Fruit fly (Drosophila melanogaster) whole organism, pupa: ENCODE measurements around the gene CG6951.

Experiments used
- CG10348 ChIP-seq: fragments of 200-800 bp; sonication (Bioruptor generic); IDR thresholded peaks from 2 replicates; pipeline ENCODE4 v1.3.6; 2022; ENCODE audit warnings: missing biosample characterization, missing genetic modification characterization
- CG12605 ChIP-seq: fragments of 200-800 bp; sonication (Bioruptor generic); IDR thresholded peaks from 2 replicates; pipeline ENCODE4 v1.3.6; 2022; ENCODE audit warnings: missing biosample characterization, missing genetic modification characterization
- CG13204 ChIP-seq: fragments of 200-800 bp; sonication (Bioruptor generic); optimal IDR thresholded peaks from 2 replicates; lab custom pipeline; 2018; ENCODE audit warnings: missing biosample characterization, mild to moderate bottlenecking, missing genetic modification characterization, moderate library complexity
- CG14655 ChIP-seq: fragments of 200-800 bp; sonication (Bioruptor generic); optimal IDR thresholded peaks from 3 replicates; lab custom pipeline; 2017; ENCODE audit warnings: mild to moderate bottlenecking, missing biosample characterization, missing genetic modification reagents, missing genetic modification characterization
- CG15710 ChIP-seq: fragments of 200-800 bp; sonication (Bioruptor generic); optimal IDR thresholded peaks from 2 replicates; lab custom pipeline; 2018; ENCODE audit warnings: missing biosample characterization, mild to moderate bottlenecking, missing genetic modification characterization, moderate library complexity
- CG17806 ChIP-seq: fragments of 200-800 bp; sonication (Bioruptor generic); optimal IDR thresholded peaks from 2 replicates; lab custom pipeline; 2018; ENCODE audit warnings: missing biosample characterization, mild to moderate bottlenecking, missing genetic modification characterization, moderate library complexity
- CG32121 ChIP-seq: fragments of 200-800 bp; sonication (Bioruptor generic); IDR thresholded peaks from 2 replicates; pipeline ENCODE4 v1.3.6; 2022; ENCODE audit warnings: missing biosample characterization, missing genetic modification characterization
- CG34367 ChIP-seq: fragments of 200-800 bp; sonication (Bioruptor generic); optimal IDR thresholded peaks from 2 replicates; lab custom pipeline; 2018; ENCODE audit warnings: missing biosample characterization, mild to moderate bottlenecking, missing genetic modification characterization
- CG4496 ChIP-seq: fragments of 200-800 bp; sonication (Bioruptor generic); IDR thresholded peaks from 3 replicates; pipeline ENCODE4 v1.3.6; 2022; ENCODE audit warnings: missing biosample characterization, missing genetic modification characterization
- CG8159 ChIP-seq: fragments of 200-800 bp; sonication (Bioruptor generic); optimal IDR thresholded peaks from 3 replicates; lab custom pipeline; 2018; ENCODE audit warnings: missing biosample characterization, mild to moderate bottlenecking, missing genetic modification characterization, moderate library complexity
- CG8301 ChIP-seq: fragments of 200-800 bp; sonication (Bioruptor generic); optimal IDR thresholded peaks from 2 replicates; lab custom pipeline; 2018; ENCODE audit warnings: missing biosample characterization, mild to moderate bottlenecking, missing genetic modification characterization
- CG9948 ChIP-seq: fragments of 200-800 bp; sonication (Bioruptor generic); optimal IDR thresholded peaks from 2 replicates; lab custom pipeline; 2018; ENCODE audit warnings: missing biosample characterization, mild to moderate bottlenecking, missing genetic modification characterization, moderate library complexity
- D1 ChIP-seq: fragments of 200-800 bp; sonication (Bioruptor generic); optimal IDR thresholded peaks from 2 replicates; lab custom pipeline; 2018; ENCODE audit warnings: missing biosample characterization, mild to moderate bottlenecking, missing genetic modification characterization, moderate library complexity
- EcR ChIP-seq: fragments of 200-800 bp; sonication (Bioruptor generic); optimal IDR thresholded peaks from 3 replicates; lab custom pipeline; 2019; ENCODE audit warnings: missing biosample characterization, missing genetic modification characterization, mild to moderate bottlenecking, moderate library complexity, missing genetic modification reagents
- Ets98B ChIP-seq: fragments of 200-800 bp; sonication (Bioruptor generic); IDR thresholded peaks from 2 replicates; pipeline ENCODE4 v1.3.6; 2022; ENCODE audit warnings: missing biosample characterization, missing genetic modification characterization
- Pif1A ChIP-seq: fragments of 200-800 bp; sonication (Bioruptor generic); optimal IDR thresholded peaks from 3 replicates; lab custom pipeline; 2016; ENCODE audit warnings: missing biosample characterization, missing genetic modification characterization
- Pif1B ChIP-seq: fragments of 200-800 bp; sonication (Bioruptor generic); optimal IDR thresholded peaks from 3 replicates; lab custom pipeline; 2016; ENCODE audit warnings: missing biosample characterization, missing genetic modification characterization
- Snoo ChIP-seq: fragments of 200-800 bp; sonication (Bioruptor generic); optimal IDR thresholded peaks from 3 replicates; lab custom pipeline; 2017; ENCODE audit warnings: missing biosample characterization, mild to moderate bottlenecking, missing genetic modification characterization, inconsistent platforms
- fd96Ca ChIP-seq: fragments of 200-800 bp; sonication (Bioruptor generic); IDR thresholded peaks from 3 replicates; pipeline ENCODE4 v1.3.6; 2022; ENCODE audit warnings: missing biosample characterization, missing genetic modification characterization
- gl ChIP-seq: fragments of 200-800 bp; sonication (Bioruptor generic); optimal IDR thresholded peaks from 2 replicates; lab custom pipeline; 2018; ENCODE audit warnings: missing biosample characterization, mild to moderate bottlenecking, missing genetic modification characterization
- rn ChIP-seq: fragments of 200-800 bp; sonication (Bioruptor generic); IDR thresholded peaks from 2 replicates; pipeline ENCODE4 v1.3.6; 2022; ENCODE audit warnings: missing biosample characterization, missing genetic modification characterization

CG6951 gene

DNA sequence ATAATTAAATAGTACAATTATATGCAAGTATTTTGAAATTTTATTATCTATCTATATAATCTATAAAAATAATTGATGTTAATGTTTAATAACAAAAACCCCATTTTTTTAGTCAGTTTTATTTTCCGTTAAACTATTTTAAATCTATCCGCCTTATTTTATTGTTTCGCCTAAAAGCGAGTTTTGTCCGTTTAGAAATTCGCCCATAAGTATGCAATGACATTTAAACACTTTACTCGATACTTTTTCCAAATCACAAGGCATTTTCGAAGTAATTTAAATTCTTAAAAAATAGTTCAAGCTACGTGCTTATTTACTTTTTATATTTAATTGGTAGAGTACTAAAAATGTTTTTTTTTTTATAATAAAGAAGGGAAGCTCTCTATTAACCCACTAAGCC is 20.1 kb upstream of the CG6951 start:
- TF ChIP-seq D1 (tag; lab: Kevin White, UChicago) (peak; percentile 83), CG8159 (tag; lab: Kevin White, UChicago) (no peak)

DNA sequence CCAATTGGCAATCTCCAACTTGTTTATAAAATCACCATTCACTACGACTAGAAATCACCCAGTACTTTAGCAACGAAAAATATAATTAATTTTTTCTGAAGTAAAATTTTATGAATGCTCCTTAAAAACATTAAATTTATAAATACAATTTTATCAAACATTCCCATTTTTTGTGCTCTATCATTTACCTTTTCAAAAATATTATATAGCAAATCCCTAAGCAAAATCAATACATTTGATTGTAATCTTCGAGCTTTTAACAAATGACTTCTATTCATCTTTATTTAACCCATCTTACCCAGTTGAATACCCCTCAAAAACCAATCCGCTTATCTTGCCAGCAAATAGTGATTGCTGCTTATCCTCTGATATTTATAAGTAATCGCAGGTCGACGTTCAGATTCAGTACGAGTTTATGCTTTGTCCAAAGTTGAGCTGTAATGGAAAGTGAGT is 19.6 kb upstream of the CG6951 start, which contains the start of gene CG17145:
Gene CG17145 (plus strand): TSS at position 403 of the 453 bp plus-strand sequence.
- TF ChIP-seq D1 (tag; lab: Kevin White, UChicago), result no peak
- TF ChIP-seq CG9948 (tag; lab: Kevin White, UChicago), result no peak
- TF ChIP-seq CG8301 (tag; lab: Kevin White, UChicago), result no peak
- no peak for TF ChIP-seq CG32121 (GFP tag; lab: Robert Waterston, UW)
- TF ChIP-seq, all 21 proteins: peak for 0

DNA sequence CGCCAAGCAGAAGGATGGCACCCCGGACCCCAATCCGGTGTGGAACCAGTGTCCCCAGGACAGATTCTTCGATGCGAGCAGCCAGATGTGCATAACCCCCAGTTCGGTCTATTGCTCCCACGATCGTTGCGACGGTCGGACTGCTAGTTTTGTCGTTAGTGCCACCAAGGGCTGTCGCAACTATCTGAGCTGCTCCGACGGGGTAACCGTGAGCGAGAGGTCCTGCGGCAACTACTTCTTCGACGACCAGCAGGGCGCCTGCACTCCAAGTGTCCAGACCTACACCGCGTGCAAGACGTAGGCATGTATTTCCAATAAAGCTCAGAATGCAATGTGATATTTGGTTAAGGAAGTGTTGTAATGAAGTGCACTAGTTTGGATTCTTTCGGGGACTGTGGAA is 18.4 kb upstream of the CG6951 start:
- TF ChIP-seq Ets98B (GFP tag; lab: Robert Waterston, UW), result no peak
- TF ChIP-seq CG9948 (tag; lab: Kevin White, UChicago), result no peak
- no peak for TF ChIP-seq CG10348 (GFP tag; lab: Robert Waterston, UW)
- TF ChIP-seq CG13204, result no peak
- TF ChIP-seq Pif1B (GFP tag; lab: Kevin White, UChicago), result no peak

DNA sequence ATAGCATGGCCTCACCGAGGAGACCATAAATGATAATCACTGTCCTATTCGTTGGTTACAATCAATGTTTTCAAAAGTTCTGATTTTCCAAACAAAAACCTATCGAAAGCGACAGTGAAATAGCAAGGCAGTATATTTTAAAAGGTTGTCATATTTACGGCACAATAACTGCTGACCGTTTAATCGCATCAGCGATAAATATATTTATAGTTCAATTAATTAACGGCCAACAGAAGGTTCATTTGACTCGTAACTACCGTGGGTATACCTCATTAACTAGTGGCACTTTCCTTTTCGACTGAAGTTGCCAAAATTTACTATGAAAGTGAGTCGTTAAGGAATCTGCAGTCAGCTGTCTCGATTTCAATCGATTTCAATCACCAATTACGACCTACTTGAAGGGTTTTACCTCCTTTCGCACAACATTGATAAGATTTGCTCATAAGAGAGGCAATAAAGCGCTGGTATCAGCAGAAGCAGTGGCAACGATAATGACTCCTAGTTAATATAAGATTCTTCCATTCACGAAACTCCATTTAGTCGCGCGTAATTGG is 17.6 kb upstream of the CG6951 start, which contains the start of gene CG17147:
Gene CG17147 (plus strand): TSS at position 535 of the 554 bp plus-strand sequence.
- TF ChIP-seq EcR (GFP tag; lab: Kevin White, UChicago) (no peak), CG9948 (tag; lab: Kevin White, UChicago) (no peak), CG32121 (GFP tag; lab: Robert Waterston, UW) (no peak), Pif1A (no peak), CG8301 (tag; lab: Kevin White, UChicago) (no peak), CG10348 (GFP tag; lab: Robert Waterston, UW) (no peak), CG14655 (GFP tag; lab: Kevin White, UChicago) (no peak), CG4496 (no peak), D1 (tag; lab: Kevin White, UChicago) (no peak), Pif1B (GFP tag; lab: Kevin White, UChicago) (no peak), CG15710 (no peak)

DNA sequence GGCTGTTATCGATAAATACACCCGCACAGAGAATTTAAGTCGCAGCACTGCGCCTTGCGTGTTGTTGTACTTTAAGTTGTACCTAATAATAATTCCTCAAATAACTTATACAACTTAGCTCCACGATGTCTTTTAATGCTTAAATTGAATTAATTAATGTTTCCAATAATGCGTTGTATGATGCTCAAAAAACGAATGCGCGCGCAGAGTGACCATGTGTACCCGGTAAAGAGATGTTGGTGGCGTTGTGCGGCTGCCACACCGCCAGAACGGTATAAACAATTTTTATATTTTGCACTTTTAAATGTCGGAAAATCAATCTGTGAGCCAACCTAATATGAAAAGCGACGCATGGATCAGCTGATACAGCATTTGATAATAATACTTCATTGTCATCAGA is 14.9 kb upstream of the CG6951 start:
- TF ChIP-seq CG34367 (no peak), D1 (tag; lab: Kevin White, UChicago) (no peak), CG17806 (tag; lab: Kevin White, UChicago) (no peak), CG14655 (GFP tag; lab: Kevin White, UChicago) (no peak), rn (GFP tag; lab: Robert Waterston, UW) (no peak)

DNA sequence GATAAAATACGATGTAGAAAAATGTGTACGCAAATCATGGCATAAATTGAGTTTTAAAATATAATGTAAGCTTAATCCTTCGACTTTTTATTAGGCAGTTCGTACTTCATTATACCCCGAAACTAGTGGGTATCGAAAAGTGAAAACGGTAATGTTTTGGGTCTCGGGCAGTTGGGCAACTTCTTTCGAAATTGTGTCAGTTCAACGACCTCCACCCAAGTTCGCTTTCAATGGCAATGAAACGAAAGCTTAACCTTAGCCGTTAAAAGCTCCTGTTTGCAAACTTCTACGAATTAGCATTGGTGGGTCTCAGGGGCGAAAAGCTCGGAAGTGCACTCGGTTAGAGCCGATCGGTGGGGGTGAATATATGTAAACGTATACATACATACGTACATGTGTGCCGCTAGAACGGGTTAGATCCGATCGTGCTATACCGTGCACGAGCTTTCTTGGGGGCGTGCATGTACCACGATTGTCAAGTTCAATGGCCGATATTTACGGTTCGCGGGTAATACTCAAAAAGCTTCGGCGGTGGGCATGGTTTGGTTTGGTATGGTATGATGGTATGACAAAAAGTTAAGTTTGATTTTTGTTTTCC is 10.8 kb upstream of the CG6951 start:
- TF ChIP-seq EcR (GFP tag; lab: Kevin White, UChicago) (peak; percentile 97), rn (GFP tag; lab: Robert Waterston, UW) (no peak)

DNA sequence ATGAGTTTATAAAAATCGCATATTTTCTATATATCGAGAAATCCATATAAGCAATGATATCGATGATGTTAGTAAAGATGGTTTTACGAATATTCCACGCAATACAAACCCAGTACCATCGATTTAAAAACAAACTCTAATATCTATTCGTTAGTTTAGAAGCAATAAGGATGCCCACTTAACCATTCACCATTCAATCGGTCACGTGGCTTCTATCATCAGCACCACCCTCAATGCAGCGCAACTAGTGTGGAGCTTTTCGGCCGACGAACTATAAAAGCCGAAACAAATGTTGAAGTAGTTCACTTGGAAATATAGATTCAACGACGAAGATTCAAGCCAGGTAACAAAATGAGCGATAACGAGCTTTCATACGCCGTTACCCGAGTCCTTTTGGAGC is 9.7 kb upstream of the CG6951 start, which contains the start of gene CG13813:
Gene CG13813 (plus strand): TSS at position 301 of the 400 bp plus-strand sequence.
- no peak for TF ChIP-seq CG4496
- TF ChIP-seq CG14655 (GFP tag; lab: Kevin White, UChicago), result no peak
- no peak for TF ChIP-seq CG8301 (tag; lab: Kevin White, UChicago)
- no peak for TF ChIP-seq CG15710
- no peak for TF ChIP-seq CG17806 (tag; lab: Kevin White, UChicago)
- no peak for TF ChIP-seq fd96Ca (GFP tag; lab: Robert Waterston, UW)
- TF ChIP-seq CG13204, result no peak
- no peak for TF ChIP-seq D1 (tag; lab: Kevin White, UChicago)
- no peak for TF ChIP-seq rn (GFP tag; lab: Robert Waterston, UW)
- no peak for TF ChIP-seq Pif1B (GFP tag; lab: Kevin White, UChicago)
- no peak for TF ChIP-seq CG34367
- no peak for TF ChIP-seq CG10348 (GFP tag; lab: Robert Waterston, UW)
- TF ChIP-seq CG8159 (tag; lab: Kevin White, UChicago), result no peak
- TF ChIP-seq CG12605 (GFP tag; lab: Robert Waterston, UW), result no peak
- no peak for TF ChIP-seq CG32121 (GFP tag; lab: Robert Waterston, UW)
- TF ChIP-seq, all 21 proteins: peak for 0

DNA sequence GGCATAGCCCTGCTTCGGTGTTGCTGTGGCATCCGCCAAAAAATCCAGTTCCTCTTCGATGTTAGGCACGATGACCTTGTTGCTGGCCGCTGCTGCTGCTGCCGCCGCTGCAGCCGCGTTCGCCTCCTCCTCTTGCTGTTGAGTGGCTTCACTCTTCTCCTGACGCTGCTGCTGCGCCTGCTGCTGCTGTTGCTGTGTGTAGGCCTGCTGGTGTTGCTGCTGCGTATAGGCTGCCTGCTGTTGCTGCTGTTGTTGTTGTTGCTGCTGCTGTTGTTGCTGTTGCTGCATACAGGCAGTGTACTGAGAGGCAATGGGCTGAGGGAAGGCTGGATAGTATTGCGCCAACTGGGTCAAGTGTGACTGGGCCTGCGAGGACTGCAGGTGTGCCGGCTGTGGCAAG is 3.9 kb upstream of the CG6951 start:
- TF ChIP-seq Pif1A (no peak), D1 (tag; lab: Kevin White, UChicago) (no peak), gl (tag; lab: Kevin White, UChicago) (no peak), CG8301 (tag; lab: Kevin White, UChicago) (no peak), CG13204 (no peak), Ets98B (GFP tag; lab: Robert Waterston, UW) (no peak), CG14655 (GFP tag; lab: Kevin White, UChicago) (no peak), Snoo (no peak), rn (GFP tag; lab: Robert Waterston, UW) (no peak), CG12605 (GFP tag; lab: Robert Waterston, UW) (no peak)
